Fruit fly (Drosophila melanogaster): ENCODE results near the gene CG11597.

DNA sequence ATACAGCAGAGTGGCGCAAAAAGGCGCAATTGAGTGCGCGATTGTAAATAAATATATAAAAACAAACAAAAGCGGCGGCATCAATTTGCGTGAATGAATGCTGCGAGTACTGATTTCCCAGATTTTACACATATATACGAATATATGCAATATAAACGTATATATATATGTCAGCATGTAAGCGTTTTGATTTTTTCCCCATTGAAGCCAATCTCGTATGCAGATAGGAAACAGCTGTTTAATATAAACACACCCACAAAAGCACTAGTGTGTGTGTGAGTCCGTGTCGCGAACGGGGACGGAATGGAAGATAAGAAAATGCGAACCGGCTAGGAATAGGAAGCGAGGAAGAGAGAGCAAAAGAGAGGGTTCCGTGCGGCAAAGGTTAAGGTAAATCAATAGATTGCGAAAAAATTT, 33.1 kb downstream of the CG11597 start:
- no peak for TF ChIP-seq CG34406 (GFP tag; optimal IDR thresholded peaks at IDR 0.05)
- no peak for TF ChIP-seq dac (GFP tag; optimal IDR thresholded peaks at IDR 0.05)
- no peak for TF ChIP-seq CG1621 (tag; optimal IDR thresholded peaks at IDR 0.05)
- TF ChIP-seq Sox102F (GFP tag; optimal IDR thresholded peaks at IDR 0.05), result no peak
- TF ChIP-seq CG8632 (GFP tag; optimal IDR thresholded peaks at IDR 0.05), result no peak
- TF ChIP-seq CG3032 (tag; optimal IDR thresholded peaks at IDR 0.05), result no peak
- TF ChIP-seq Gug (GFP tag; IDR thresholded peaks at IDR 0.05), result no peak

Measured in whole organism, prepupa.